Fruit fly (Drosophila melanogaster): ENCODE results near the gene ATP6AP2.

Gene ATP6AP2

dm6 chr3R:9297163-9297562 is 36.7 kb downstream of the ATP6AP2 start:
- TF ChIP-seq Rel (GFP tag; optimal IDR thresholded peaks at IDR 0.05) (no peak), Rel (tag; optimal IDR thresholded peaks at IDR 0.05) (no peak), GATAd (GFP tag; optimal IDR thresholded peaks at IDR 0.05) (no peak), Dfd (GFP tag; optimal IDR thresholded peaks at IDR 0.05) (peak; percentile 86)

All from whole organism, wandering third instar larva.